Worm (Caenorhabditis elegans) whole organism, L2 larva: ENCODE results near the gene mbl-1.

ENCODE experiments used
- ZK546.5 ChIP-seq: sonication (generic microtip); optimal IDR thresholded peaks from 2 replicates; lab custom pipeline; 2017; ENCODE audit warnings: missing biosample characterization, missing genetic modification characterization
- alr-1 ChIP-seq: fragments of 150-350 bp; optimal IDR thresholded peaks from 2 replicates; lab custom pipeline; 2014; ENCODE audit warnings: missing biosample characterization, missing genetic modification characterization
- aly-2 ChIP-seq: fragments of 150-350 bp; optimal IDR thresholded peaks from 2 replicates; lab custom pipeline; 2014; ENCODE audit warnings: missing biosample characterization, missing genetic modification characterization
- ama-1 ChIP-seq: fragments of 150-350 bp; optimal IDR thresholded peaks from 2 replicates; lab custom pipeline; 2018; ENCODE audit warnings: inconsistent platforms
- blmp-1 ChIP-seq: sonication (generic microtip); optimal IDR thresholded peaks from 2 replicates; lab custom pipeline; 2017; ENCODE audit warnings: missing genetic modification characterization, mild to moderate bottlenecking, missing compliant biosample characterization, antibody characterized with exemption, moderate library complexity; ENCODE audit not compliant: insufficient read depth
- ceh-16 ChIP-seq: fragments of 150-350 bp; optimal IDR thresholded peaks from 2 replicates; lab custom pipeline; 2014; ENCODE audit warnings: missing biosample characterization, missing genetic modification characterization
- mbf-1 ChIP-seq: sonication (generic microtip); optimal IDR thresholded peaks from 2 replicates; lab custom pipeline; 2017; ENCODE audit warnings: missing biosample characterization, missing genetic modification characterization
- nhr-11 ChIP-seq: fragments of 150-350 bp; optimal IDR thresholded peaks from 2 replicates; lab custom pipeline; 2014; ENCODE audit warnings: missing biosample characterization, missing genetic modification characterization
- nhr-6 ChIP-seq: fragments of 150-350 bp; optimal IDR thresholded peaks from 2 replicates; lab custom pipeline; 2014; ENCODE audit warnings: missing biosample characterization, missing genetic modification characterization
- unc-62 ChIP-seq: fragments of 150-350 bp; optimal IDR thresholded peaks from 2 replicates; lab custom pipeline; 2014; ENCODE audit warnings: missing biosample characterization, missing genetic modification reagents, missing genetic modification characterization
- zag-1 ChIP-seq: fragments of 150-350 bp; optimal IDR thresholded peaks from 2 replicates; lab custom pipeline; 2014; ENCODE audit warnings: missing biosample characterization, missing genetic modification characterization
- ztf-11 ChIP-seq: sonication (generic microtip); optimal IDR thresholded peaks from 2 replicates; lab custom pipeline; 2017; ENCODE audit warnings: missing biosample characterization, missing genetic modification characterization

DNA sequence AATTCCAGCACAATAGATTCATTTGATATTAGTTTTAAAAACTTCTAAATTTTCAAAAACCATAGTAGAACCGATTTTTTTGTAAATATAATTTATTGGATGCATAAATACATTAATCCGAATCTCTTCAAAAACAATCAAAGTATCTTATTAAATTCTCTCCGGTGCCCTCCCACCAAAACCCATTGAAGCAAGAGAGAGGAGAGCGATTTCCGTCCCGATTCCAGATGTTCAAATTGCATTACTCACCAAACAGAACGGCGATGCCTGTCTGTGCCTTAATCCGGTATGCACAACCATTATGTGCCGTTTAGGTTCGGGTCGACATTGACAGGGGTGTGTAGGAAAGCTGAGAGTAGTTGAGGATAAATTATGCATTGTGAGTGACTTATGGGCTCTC lies 18.1 kb upstream of the mbl-1 start:
- TF ChIP-seq aly-2 (tag; lab: Kevin White, UChicago) (no peak), ztf-11 (no peak), ZK546.5 (tag; lab: Kevin White, UChicago) (no peak), nhr-11 (no peak), alr-1 (no peak), mbf-1 (tag; lab: Kevin White, UChicago) (no peak), ceh-16 (no peak), blmp-1 (no peak), zag-1 (tag; lab: Kevin White, UChicago) (no peak), unc-62 (GFP tag; lab: Kevin White, UChicago) (no peak), ama-1 (lab: Kevin White, UChicago) (no peak), nhr-6 (tag; lab: Kevin White, UChicago) (no peak)
